Fruit fly (Drosophila melanogaster) whole organism, adult: ENCODE results near the gene CG3226.

Experiments used
- CG11617 ChIP-seq: fragments of 200-800 bp; sonication (Bioruptor generic); optimal IDR thresholded peaks from 2 replicates; lab custom pipeline; 2017; ENCODE audit warnings: mild to moderate bottlenecking, missing biosample characterization, missing genetic modification reagents, missing genetic modification characterization
- CG12768 ChIP-seq: fragments of 200-800 bp; sonication (Bioruptor generic); optimal IDR thresholded peaks from 2 replicates; lab custom pipeline; 2017; ENCODE audit warnings: missing biosample characterization, missing genetic modification characterization, mild to moderate bottlenecking, moderate library complexity, missing genetic modification reagents
- CG14711 ChIP-seq: fragments of 200-800 bp; sonication (Bioruptor generic); optimal IDR thresholded peaks from 2 replicates; lab custom pipeline; 2018; ENCODE audit warnings: missing biosample characterization, mild to moderate bottlenecking, missing genetic modification characterization, moderate library complexity
- CG1620 ChIP-seq: fragments of 200-800 bp; sonication (Bioruptor generic); optimal IDR thresholded peaks from 2 replicates; lab custom pipeline; 2016; ENCODE audit warnings: missing biosample characterization, missing genetic modification characterization
- CG33017 ChIP-seq: fragments of 200-800 bp; sonication (Bioruptor generic); optimal IDR thresholded peaks from 2 replicates; lab custom pipeline; 2018; ENCODE audit warnings: missing biosample characterization, mild to moderate bottlenecking, missing genetic modification characterization, moderate library complexity
- CG5204 ChIP-seq: fragments of 200-800 bp; sonication (Bioruptor generic); optimal IDR thresholded peaks from 2 replicates; lab custom pipeline; 2016; ENCODE audit warnings: missing biosample characterization, missing genetic modification characterization
- CG7045 ChIP-seq: fragments of 200-800 bp; sonication (Bioruptor generic); optimal IDR thresholded peaks from 2 replicates; lab custom pipeline; 2017; ENCODE audit warnings: missing biosample characterization, mild to moderate bottlenecking, missing genetic modification characterization
- CG7101 ChIP-seq: fragments of 200-800 bp; sonication (Bioruptor generic); optimal IDR thresholded peaks from 2 replicates; lab custom pipeline; 2018; ENCODE audit warnings: missing biosample characterization, mild to moderate bottlenecking, missing genetic modification characterization, moderate library complexity
- Clk ChIP-seq: fragments of 200-800 bp; sonication (Bioruptor generic); optimal IDR thresholded peaks from 2 replicates; lab custom pipeline; 2017; ENCODE audit warnings: missing biosample characterization, missing genetic modification characterization
- Crg-1 ChIP-seq: fragments of 200-800 bp; sonication (Bioruptor generic); optimal IDR thresholded peaks from 2 replicates; lab custom pipeline; 2016; ENCODE audit warnings: missing biosample characterization, missing genetic modification characterization
- Hr96 ChIP-seq: fragments of 200-800 bp; sonication (Bioruptor generic); optimal IDR thresholded peaks from 2 replicates; lab custom pipeline; 2016; ENCODE audit warnings: missing biosample characterization, missing genetic modification characterization
- Mnt ChIP-seq: fragments of 200-800 bp; sonication (Bioruptor generic); optimal IDR thresholded peaks from 2 replicates; lab custom pipeline; 2016; ENCODE audit warnings: missing biosample characterization, mild to moderate bottlenecking, missing genetic modification characterization
- bab1 ChIP-seq: fragments of 200-800 bp; sonication (Bioruptor generic); optimal IDR thresholded peaks from 3 replicates; lab custom pipeline; 2019; ENCODE audit warnings: missing biosample characterization, mild to moderate bottlenecking, missing genetic modification characterization, moderate library complexity
- cic ChIP-seq: fragments of 200-800 bp; sonication (Bioruptor generic); optimal IDR thresholded peaks from 2 replicates; lab custom pipeline; 2017; ENCODE audit warnings: missing biosample characterization, mild to moderate bottlenecking, missing genetic modification characterization, moderate library complexity
- cnc ChIP-seq, 2 experiments: fragments of >200 bp; optimal IDR thresholded peaks; 2 replicates each; lab custom pipeline; 2017
- kay ChIP-seq: fragments of 200-800 bp; sonication (Bioruptor generic); peaks from one replicate; lab custom pipeline; 2016; ENCODE audit warnings: missing biosample characterization, missing genetic modification characterization, borderline replicate concordance
- ovo ChIP-seq: fragments of 200-800 bp; sonication (Bioruptor generic); optimal IDR thresholded peaks from 2 replicates; lab custom pipeline; 2016; ENCODE audit warnings: missing biosample characterization, missing genetic modification characterization
- pad ChIP-seq: fragments of 200-800 bp; sonication (Bioruptor generic); optimal IDR thresholded peaks from 3 replicates; lab custom pipeline; 2017; ENCODE audit warnings: missing biosample characterization, missing genetic modification characterization, mild to moderate bottlenecking, moderate library complexity, missing genetic modification reagents
- tj ChIP-seq: fragments of 200-800 bp; sonication (Bioruptor generic); optimal IDR thresholded peaks from 3 replicates; lab custom pipeline; 2017; ENCODE audit warnings: missing biosample characterization, mild to moderate bottlenecking, missing genetic modification characterization, moderate library complexity
- toe ChIP-seq: fragments of 200-800 bp; sonication (Bioruptor generic); optimal IDR thresholded peaks from 2 replicates; lab custom pipeline; 2016; ENCODE audit warnings: missing biosample characterization, missing genetic modification characterization

CG3226 gene

dm6 chrX:6694979-6695388 is 40.9 kb upstream of the CG3226 start, which contains the start of gene CG14442:
Gene CG14442 (minus strand): TSS chrX:6695007.
- peak; percentile 59 for TF ChIP-seq Mnt (GFP tag; lab: Kevin White, UChicago)
- TF ChIP-seq CG7101 = peak; percentile 76
- peak; percentile 65 for TF ChIP-seq CG11617 (GFP tag; lab: Kevin White, UChicago)
- TF ChIP-seq tj (GFP tag; lab: Kevin White, UChicago) = no peak
- TF ChIP-seq kay (GFP tag; lab: Kevin White, UChicago) = no peak
- no peak for TF ChIP-seq Hr96 (GFP tag; lab: Kevin White, UChicago)
- TF ChIP-seq toe (GFP tag; lab: Kevin White, UChicago) = no peak
- peak; percentile 62 for TF ChIP-seq Crg-1 (GFP tag; lab: Kevin White, UChicago)
- TF ChIP-seq cnc (optimal IDR thresholded peaks at IDR 0.05; lab: Kevin White, UChicago) = no peak
- TF ChIP-seq CG33017 (tag; lab: Kevin White, UChicago) = peak; percentile 30
- TF ChIP-seq CG7045 = no peak
- no peak for TF ChIP-seq CG12768
- peak; percentile 68 for TF ChIP-seq CG14711 (tag; lab: Kevin White, UChicago)
- no peak for TF ChIP-seq Clk (GFP tag; lab: Kevin White, UChicago)
- peak; percentile 70 for TF ChIP-seq CG1620 (GFP tag; lab: Kevin White, UChicago)
- TF ChIP-seq ovo (GFP tag; lab: Kevin White, UChicago) = peak; percentile 28
- TF ChIP-seq CG5204 (GFP tag; lab: Kevin White, UChicago) = no peak
- peak; percentile 69 for TF ChIP-seq bab1 (GFP tag; lab: Kevin White, UChicago)
- no peak for TF ChIP-seq cic
- TF ChIP-seq pad (GFP tag; lab: Kevin White, UChicago) = peak; percentile 41

- TF ChIP-seq Hr96 (GFP tag; lab: Kevin White, UChicago) (no peak), Mnt (GFP tag; lab: Kevin White, UChicago) (peak; percentile 41), tj (GFP tag; lab: Kevin White, UChicago) (peak; percentile 58), cic (peak; percentile 81), bab1 (GFP tag; lab: Kevin White, UChicago) (peak; percentile 32)
These were observed 40.2 kb upstream of the CG3226 start for dm6 chrX:6694105-6694788.

DNA sequence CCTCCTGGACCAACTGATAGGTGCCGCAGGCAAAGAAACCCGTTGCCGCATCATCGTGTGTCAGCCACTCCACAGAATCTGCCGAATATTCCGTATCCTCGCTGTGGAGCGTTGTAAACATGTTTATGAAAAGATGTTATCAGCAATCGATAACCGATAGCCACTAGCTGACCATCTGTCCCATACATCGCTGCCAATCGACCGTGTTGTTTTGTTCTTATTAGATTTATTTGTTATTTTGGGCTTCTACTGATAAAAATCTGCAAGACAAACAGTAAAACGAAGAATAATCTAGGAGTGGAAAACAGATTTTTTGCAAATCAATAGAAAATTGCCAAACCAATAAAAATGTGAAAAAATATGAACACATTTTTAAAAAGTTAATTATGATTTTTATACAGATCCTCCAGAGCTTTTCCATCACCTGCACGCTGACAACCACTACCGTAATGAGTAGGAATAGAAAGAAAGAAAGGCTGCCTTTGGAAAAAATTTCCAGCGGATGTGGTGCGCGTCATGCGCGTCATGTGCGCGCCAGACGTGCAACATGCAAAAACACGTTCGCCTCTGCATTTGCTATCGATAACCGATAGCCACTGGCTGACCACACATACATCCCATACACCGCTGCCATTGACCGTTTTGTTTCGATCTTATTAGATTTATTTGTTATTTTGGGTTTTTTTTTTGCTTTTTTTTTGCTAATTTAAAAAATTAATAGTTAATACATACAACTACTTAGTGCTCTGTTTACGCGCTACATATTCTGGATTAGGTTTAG is 34.8 kb upstream of the CG3226 start, which contains the start of gene CG3184:
CG3184 (minus strand) TSS at position 155 of the 781 bp plus-strand sequence.
- TF ChIP-seq Mnt (GFP tag; lab: Kevin White, UChicago) (peak; percentile 12), bab1 (GFP tag; lab: Kevin White, UChicago) (no peak), tj (GFP tag; lab: Kevin White, UChicago) (peak; percentile 8), CG5204 (GFP tag; lab: Kevin White, UChicago) (no peak), CG11617 (GFP tag; lab: Kevin White, UChicago) (peak; percentile 19), pad (GFP tag; lab: Kevin White, UChicago) (peak; percentile 4), CG1620 (GFP tag; lab: Kevin White, UChicago) (peak; percentile 31)

dm6 chrX:6687267-6687666 is 33.2 kb upstream of the CG3226 start, which contains the start of gene CG44303:
Gene CG44303 (minus strand): TSS chrX:6687420.
- TF ChIP-seq cic (no peak), CG7101 (no peak), cnc (optimal IDR thresholded peaks at IDR 0.05; lab: Kevin White, UChicago) (no peak), CG7045 (no peak)

dm6 chrX:6683635-6684499 is 29.8 kb upstream of the CG3226 start, which contains the start of gene Pink1:
Gene Pink1 (plus strand): TSS chrX:6683798.
- TF ChIP-seq CG12768 = no peak
- TF ChIP-seq bab1 (GFP tag; lab: Kevin White, UChicago) = peak; percentile 58
- no peak for TF ChIP-seq CG11617 (GFP tag; lab: Kevin White, UChicago)
- peak; percentile 38 for TF ChIP-seq tj (GFP tag; lab: Kevin White, UChicago)
- peak; percentile 19 for TF ChIP-seq CG7101
- peak; percentile 3 for TF ChIP-seq cic
- TF ChIP-seq Mnt (GFP tag; lab: Kevin White, UChicago) = peak; percentile 73

dm6 chrX:6681467-6681866 is 27.4 kb upstream of the CG3226 start, which contains the start of gene Fum2:
Gene Fum2 (plus strand): TSS chrX:6681767.
- TF ChIP-seq CG5204 (GFP tag; lab: Kevin White, UChicago) (no peak), Hr96 (GFP tag; lab: Kevin White, UChicago) (no peak), ovo (GFP tag; lab: Kevin White, UChicago) (no peak), Crg-1 (GFP tag; lab: Kevin White, UChicago) (no peak), CG14711 (tag; lab: Kevin White, UChicago) (no peak), CG7101 (no peak), cic (no peak), pad (GFP tag; lab: Kevin White, UChicago) (no peak), bab1 (GFP tag; lab: Kevin White, UChicago) (no peak), Mnt (GFP tag; lab: Kevin White, UChicago) (no peak), CG1620 (GFP tag; lab: Kevin White, UChicago) (no peak), CG7045 (no peak), toe (GFP tag; lab: Kevin White, UChicago) (no peak), CG12768 (no peak)
